Worm (Caenorhabditis elegans) whole organism, late embryonic: ENCODE measurements around the gene pot-2.

Experiments used
- C38D4.7 ChIP-seq: fragments of 200-800 bp; sonication (Bioruptor generic); optimal IDR thresholded peaks from 2 replicates; lab custom pipeline; 2018; ENCODE audit warnings: mild to moderate bottlenecking, missing genetic modification characterization, moderate library complexity, missing compliant biosample characterization
- F13H6.1 ChIP-seq: sonication (generic microtip); optimal IDR thresholded peaks from 2 replicates; lab custom pipeline; 2016; ENCODE audit warnings: missing genetic modification characterization, missing compliant biosample characterization
- K02D7.2 ChIP-seq: sonication (generic microtip); optimal IDR thresholded peaks from 2 replicates; lab custom pipeline; 2017; ENCODE audit warnings: mild to moderate bottlenecking, missing genetic modification characterization, missing compliant biosample characterization
- K09A11.1 ChIP-seq: sonication (generic microtip); optimal IDR thresholded peaks from 2 replicates; lab custom pipeline; 2017; ENCODE audit warnings: antibody characterized with exemption, mild to moderate bottlenecking, missing genetic modification characterization, missing compliant biosample characterization; ENCODE audit not compliant: insufficient read depth
- T23F11.4 ChIP-seq: fragments of 200-800 bp; sonication (Bioruptor generic); optimal IDR thresholded peaks from 2 replicates; lab custom pipeline; 2018; ENCODE audit warnings: mild to moderate bottlenecking, missing genetic modification characterization, missing compliant biosample characterization
- Y22D7AL.16 ChIP-seq: sonication (generic microtip); optimal IDR thresholded peaks from 2 replicates; lab custom pipeline; 2016; ENCODE audit warnings: missing genetic modification characterization, missing compliant biosample characterization
- ceh-14 ChIP-seq: sonication (generic microtip); optimal IDR thresholded peaks from 2 replicates; lab custom pipeline; 2016; ENCODE audit warnings: missing genotype, missing genetic modification characterization, missing compliant biosample characterization
- ceh-19 ChIP-seq: fragments of 200-800 bp; sonication (Bioruptor generic); optimal IDR thresholded peaks from 2 replicates; lab custom pipeline; 2018; ENCODE audit warnings: mild to moderate bottlenecking, missing genetic modification characterization, missing compliant biosample characterization
- ceh-2 ChIP-seq: sonication (generic microtip); optimal IDR thresholded peaks from 2 replicates; lab custom pipeline; 2016; ENCODE audit warnings: missing genotype, missing genetic modification characterization, missing compliant biosample characterization
- ceh-22 ChIP-seq: sonication (generic microtip); optimal IDR thresholded peaks from 2 replicates; lab custom pipeline; 2017; ENCODE audit warnings: missing biosample characterization, missing genetic modification characterization
- ceh-24 ChIP-seq: sonication (generic microtip); optimal IDR thresholded peaks from 2 replicates; lab custom pipeline; 2016; ENCODE audit warnings: mild to moderate bottlenecking, missing genetic modification characterization, missing compliant biosample characterization
- ceh-31 ChIP-seq: sonication (generic microtip); optimal IDR thresholded peaks from 2 replicates; lab custom pipeline; 2016; ENCODE audit warnings: missing genetic modification characterization, missing compliant biosample characterization
- ceh-34 ChIP-seq: sonication (generic microtip); optimal IDR thresholded peaks from 2 replicates; lab custom pipeline; 2016; ENCODE audit warnings: mild to moderate bottlenecking, missing genetic modification characterization, missing compliant biosample characterization
- ceh-45 ChIP-seq: fragments of 200-800 bp; sonication (Bioruptor generic); IDR thresholded peaks from 2 replicates; pipeline ENCODE4 v1.3.6; 2022; ENCODE audit warnings: missing genetic modification reagents, missing genetic modification characterization, missing compliant biosample characterization
- ceh-48 ChIP-seq: sonication (generic microtip); optimal IDR thresholded peaks from 2 replicates; lab custom pipeline; 2016; ENCODE audit warnings: missing genetic modification characterization, inconsistent platforms, missing compliant biosample characterization
- ceh-9 ChIP-seq: sonication (generic microtip); optimal IDR thresholded peaks from 2 replicates; lab custom pipeline; 2016; ENCODE audit warnings: mild to moderate bottlenecking, missing genetic modification characterization, inconsistent platforms, missing compliant biosample characterization
- che-1 ChIP-seq: sonication (generic microtip); optimal IDR thresholded peaks from 2 replicates; lab custom pipeline; 2016; ENCODE audit warnings: mild to moderate bottlenecking, missing genetic modification characterization, missing compliant biosample characterization
- dmd-4 ChIP-seq: sonication (generic microtip); optimal IDR thresholded peaks from 2 replicates; lab custom pipeline; 2016; ENCODE audit warnings: borderline replicate concordance, missing genetic modification characterization, missing compliant biosample characterization
- elt-2 ChIP-seq: sonication (generic microtip); optimal IDR thresholded peaks from 2 replicates; lab custom pipeline; 2016; ENCODE audit warnings: missing genetic modification reagents, missing genetic modification characterization, missing compliant biosample characterization
- elt-4 ChIP-seq: sonication (generic microtip); optimal IDR thresholded peaks from 2 replicates; lab custom pipeline; 2016; ENCODE audit warnings: missing genetic modification characterization, missing compliant biosample characterization
- fkh-10 ChIP-seq: fragments of 150-350 bp; optimal IDR thresholded peaks from 2 replicates; lab custom pipeline; 2014; ENCODE audit warnings: missing biosample characterization, missing genetic modification reagents, missing genetic modification characterization
- gmeb-2 ChIP-seq: sonication (generic microtip); optimal IDR thresholded peaks from 2 replicates; lab custom pipeline; 2016; ENCODE audit warnings: missing genetic modification characterization, inconsistent platforms, missing compliant biosample characterization
- hlh-13 ChIP-seq: fragments of 200-800 bp; sonication (Bioruptor generic); optimal IDR thresholded peaks from 2 replicates; lab custom pipeline; 2018; ENCODE audit warnings: mild to moderate bottlenecking, missing genetic modification characterization, missing compliant biosample characterization
- hlh-15 ChIP-seq: sonication (generic microtip); optimal IDR thresholded peaks from 2 replicates; lab custom pipeline; 2016; ENCODE audit warnings: missing genetic modification characterization, missing compliant biosample characterization
- hlh-30 ChIP-seq: sonication (generic microtip); optimal IDR thresholded peaks from 2 replicates; lab custom pipeline; 2017; ENCODE audit warnings: antibody characterized with exemption, missing genetic modification characterization, missing compliant biosample characterization; ENCODE audit not compliant: insufficient read depth
- hlh-6 ChIP-seq: sonication (generic microtip); optimal IDR thresholded peaks from 2 replicates; lab custom pipeline; 2016; ENCODE audit warnings: missing genotype, missing genetic modification characterization, missing compliant biosample characterization
- hlh-8 ChIP-seq: sonication (generic microtip); optimal IDR thresholded peaks from 2 replicates; lab custom pipeline; 2016; ENCODE audit warnings: missing genotype, missing genetic modification characterization, missing compliant biosample characterization
- lim-6 ChIP-seq: sonication (generic microtip); optimal IDR thresholded peaks from 2 replicates; lab custom pipeline; 2016; ENCODE audit warnings: missing genetic modification characterization, missing compliant biosample characterization
- lin-11 ChIP-seq: fragments of 200-800 bp; sonication (Bioruptor generic); optimal IDR thresholded peaks from 2 replicates; lab custom pipeline; 2018; ENCODE audit warnings: mild to moderate bottlenecking, missing genetic modification characterization, missing compliant biosample characterization
- nfya-1 ChIP-seq: sonication (generic microtip); optimal IDR thresholded peaks from 2 replicates; lab custom pipeline; 2017; ENCODE audit warnings: missing genetic modification characterization, mild to moderate bottlenecking, missing compliant biosample characterization, antibody characterized with exemption, moderate library complexity
- nhr-11 ChIP-seq: fragments of 150-350 bp; optimal IDR thresholded peaks from 2 replicates; lab custom pipeline; 2014; ENCODE audit warnings: missing biosample characterization, missing genetic modification characterization
- nhr-232 ChIP-seq: sonication (generic microtip); optimal IDR thresholded peaks from 2 replicates; lab custom pipeline; 2016; ENCODE audit warnings: missing genetic modification characterization, missing compliant biosample characterization
- npax-4 ChIP-seq: sonication (generic microtip); optimal IDR thresholded peaks from 2 replicates; lab custom pipeline; 2016; ENCODE audit warnings: missing genetic modification characterization, missing compliant biosample characterization
- odd-2 ChIP-seq: sonication (generic microtip); optimal IDR thresholded peaks from 2 replicates; lab custom pipeline; 2017; ENCODE audit warnings: antibody characterized with exemption, mild to moderate bottlenecking, missing genetic modification characterization, missing compliant biosample characterization
- pat-9 ChIP-seq: fragments of 200-800 bp; sonication (Bioruptor generic); optimal IDR thresholded peaks from 2 replicates; lab custom pipeline; 2018; ENCODE audit warnings: mild to moderate bottlenecking, missing genetic modification characterization, moderate library complexity, missing compliant biosample characterization
- pha-4 ChIP-seq: fragments of 150-350 bp; optimal IDR thresholded peaks from 2 replicates; lab custom pipeline; 2018; ENCODE audit warnings: missing biosample characterization, missing genetic modification reagents, missing genetic modification characterization
- pqm-1 ChIP-seq: sonication (generic microtip); optimal IDR thresholded peaks from 2 replicates; lab custom pipeline; 2016; ENCODE audit warnings: missing genetic modification characterization, missing compliant biosample characterization
- pros-1 ChIP-seq: fragments of 150-350 bp; optimal IDR thresholded peaks from 2 replicates; lab custom pipeline; 2014; ENCODE audit warnings: missing biosample characterization, missing genetic modification reagents, missing genetic modification characterization
- rnt-1 ChIP-seq: sonication (generic microtip); optimal IDR thresholded peaks from 2 replicates; lab custom pipeline; 2016; ENCODE audit warnings: missing genetic modification characterization, missing compliant biosample characterization
- sox-2 ChIP-seq: fragments of 200-800 bp; sonication (Bioruptor generic); IDR thresholded peaks from 2 replicates; pipeline ENCODE4 v1.3.6; 2022; ENCODE audit warnings: missing genetic modification reagents, missing genetic modification characterization, missing compliant biosample characterization
- sox-4 ChIP-seq: sonication (generic microtip); optimal IDR thresholded peaks from 2 replicates; lab custom pipeline; 2017; ENCODE audit warnings: mild to moderate bottlenecking, missing genetic modification characterization, inconsistent platforms, missing compliant biosample characterization
- syd-9 ChIP-seq: sonication (generic microtip); optimal IDR thresholded peaks from 2 replicates; lab custom pipeline; 2016; ENCODE audit warnings: mild to moderate bottlenecking, missing genetic modification characterization, moderate library complexity, missing compliant biosample characterization
- tbx-2 ChIP-seq: sonication (generic microtip); optimal IDR thresholded peaks from 2 replicates; lab custom pipeline; 2016; ENCODE audit warnings: missing genetic modification characterization, missing compliant biosample characterization
- ttx-3 ChIP-seq: sonication (generic microtip); optimal IDR thresholded peaks from 2 replicates; lab custom pipeline; 2016; ENCODE audit warnings: missing genetic modification reagents, missing genetic modification characterization, missing compliant biosample characterization
- unc-55 ChIP-seq: sonication (generic microtip); optimal IDR thresholded peaks from 2 replicates; lab custom pipeline; 2017; ENCODE audit warnings: missing biosample characterization, missing genetic modification reagents, missing genetic modification characterization
- unc-86 ChIP-seq: sonication (generic microtip); optimal IDR thresholded peaks from 2 replicates; lab custom pipeline; 2016; ENCODE audit warnings: missing genetic modification characterization, missing compliant biosample characterization
- zip-5 ChIP-seq: sonication (generic microtip); optimal IDR thresholded peaks from 2 replicates; lab custom pipeline; 2016; ENCODE audit warnings: missing genetic modification characterization, missing compliant biosample characterization

The pot-2 gene

ce11 chrII:14494464-14494863, 29.5 kb upstream of the pot-2 start:
- TF ChIP-seq pros-1 (tag; lab: Kevin White, UChicago) (no peak), elt-2 (tag; lab: Kevin White, UChicago) (peak; percentile 85), rnt-1 (no peak)

- TF ChIP-seq ceh-31 (tag; lab: Kevin White, UChicago) (no peak), K02D7.2 (tag; lab: Kevin White, UChicago) (no peak), zip-5 (tag; lab: Kevin White, UChicago) (no peak), hlh-8 (tag; lab: Kevin White, UChicago) (no peak), hlh-30 (tag; lab: Kevin White, UChicago) (no peak), rnt-1 (no peak), K09A11.1 (no peak), Y22D7AL.16 (tag; lab: Kevin White, UChicago) (no peak), unc-55 (GFP tag; lab: Kevin White, UChicago) (no peak), dmd-4 (no peak), T23F11.4 (GFP tag; lab: Kevin White, UChicago) (no peak)
These were observed 28.6 kb upstream of the pot-2 start for ce11 chrII:14495341-14495740.

DNA sequence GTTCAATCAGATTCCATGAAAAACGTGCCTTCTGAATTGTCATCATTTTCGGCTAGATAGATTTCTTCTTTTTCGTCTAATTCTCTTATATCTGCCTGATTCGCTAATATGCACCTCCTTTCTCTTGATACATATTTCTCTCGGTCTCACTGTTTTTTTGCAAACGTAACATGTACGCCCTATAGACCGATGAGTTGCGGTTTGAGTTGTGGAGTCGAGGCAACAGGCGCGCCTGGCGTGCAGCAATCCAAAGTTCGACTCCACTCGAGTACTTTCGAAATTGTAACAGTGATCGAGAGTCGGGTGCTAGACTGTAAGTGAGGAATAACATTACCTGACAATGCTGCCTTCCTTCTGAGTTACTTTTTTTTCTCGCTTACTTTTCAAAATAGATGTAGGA, 27.2 kb upstream of the pot-2 start:
- peak; percentile 34 for TF ChIP-seq ceh-24 (tag; lab: Kevin White, UChicago)
- TF ChIP-seq fkh-10 (GFP tag; lab: Kevin White, UChicago), result no peak
- TF ChIP-seq hlh-15 (tag; lab: Kevin White, UChicago), result peak; percentile 71
- no peak for TF ChIP-seq elt-4
- TF ChIP-seq K09A11.1, result peak; percentile 89
- TF ChIP-seq ceh-45 (GFP tag; lab: Robert Waterston, UW), result no peak
- TF ChIP-seq syd-9 (tag; lab: Kevin White, UChicago), result peak; percentile 59
- TF ChIP-seq ceh-22 (tag; lab: Kevin White, UChicago), result peak; percentile 35
- TF ChIP-seq hlh-13 (GFP tag; lab: Kevin White, UChicago), result peak; percentile 75
- TF ChIP-seq npax-4, result peak; percentile 69
- peak; percentile 90 for TF ChIP-seq pqm-1 (tag; lab: Kevin White, UChicago)
- TF ChIP-seq sox-4 (tag; lab: Kevin White, UChicago), result peak; percentile 80
- TF ChIP-seq gmeb-2 (tag; lab: Kevin White, UChicago), result peak; percentile 86
- TF ChIP-seq ceh-19 (GFP tag; lab: Kevin White, UChicago), result peak; percentile 82
- peak; percentile 66 for TF ChIP-seq ceh-2
- TF ChIP-seq ceh-48, result peak; percentile 77
- peak; percentile 91 for TF ChIP-seq tbx-2
- peak; percentile 86 for TF ChIP-seq ceh-34 (tag; lab: Kevin White, UChicago)
- peak; percentile 80 for TF ChIP-seq lin-11 (tag; lab: Kevin White, UChicago)
- TF ChIP-seq pros-1 (tag; lab: Kevin White, UChicago), result peak; percentile 15
- TF ChIP-seq unc-55 (GFP tag; lab: Kevin White, UChicago), result no peak
- TF ChIP-seq nhr-232 (tag; lab: Kevin White, UChicago), result peak; percentile 85
- peak; percentile 72 for TF ChIP-seq unc-86 (tag; lab: Kevin White, UChicago)
- TF ChIP-seq K02D7.2 (tag; lab: Kevin White, UChicago), result peak; percentile 82
- TF ChIP-seq sox-2 (GFP tag; lab: Robert Waterston, UW), result peak; percentile 79
- TF ChIP-seq ceh-14 (tag; lab: Kevin White, UChicago), result peak; percentile 70
- peak; percentile 68 for TF ChIP-seq ceh-31 (tag; lab: Kevin White, UChicago)
- TF ChIP-seq nhr-11 (tag; lab: Kevin White, UChicago), result no peak
- peak; percentile 90 for TF ChIP-seq pat-9 (tag; lab: Kevin White, UChicago)
- peak; percentile 73 for TF ChIP-seq F13H6.1 (tag; lab: Kevin White, UChicago)
- peak; percentile 58 for TF ChIP-seq odd-2 (tag; lab: Kevin White, UChicago)
- TF ChIP-seq ceh-9 (tag; lab: Kevin White, UChicago), result peak; percentile 43
- peak; percentile 80 for TF ChIP-seq ttx-3
- peak; percentile 77 for TF ChIP-seq nfya-1 (tag; lab: Kevin White, UChicago)
- peak; percentile 71 for TF ChIP-seq Y22D7AL.16 (tag; lab: Kevin White, UChicago)
- TF ChIP-seq lim-6 (tag; lab: Kevin White, UChicago), result no peak
- TF ChIP-seq hlh-30 (tag; lab: Kevin White, UChicago), result peak; percentile 24
- peak; percentile 82 for TF ChIP-seq C38D4.7 (GFP tag; lab: Kevin White, UChicago)
- TF ChIP-seq hlh-6 (tag; lab: Kevin White, UChicago), result peak; percentile 91
- no peak for TF ChIP-seq pha-4 (tag; lab: Kevin White, UChicago)
- peak; percentile 86 for TF ChIP-seq che-1 (tag; lab: Kevin White, UChicago)
- TF ChIP-seq elt-2 (tag; lab: Kevin White, UChicago), result peak; percentile 93
- peak; percentile 75 for TF ChIP-seq dmd-4
- TF ChIP-seq rnt-1, result peak; percentile 96
